Fruit fly (Drosophila melanogaster) whole organism, embryonic: ENCODE measurements around the gene mxt.

ENCODE experiments used
- CG10462 ChIP-seq: fragments of 200-800 bp; sonication (Bioruptor generic); optimal IDR thresholded peaks from 2 replicates; lab custom pipeline; 2016; ENCODE audit warnings: missing biosample characterization, missing genetic modification characterization
- CG11695 ChIP-seq: fragments of 200-800 bp; sonication (Bioruptor generic); IDR thresholded peaks from 3 replicates; pipeline ENCODE4 v1.3.6; 2022; ENCODE audit warnings: missing biosample characterization, missing genetic modification characterization
- CG11696 ChIP-seq: fragments of 200-800 bp; sonication (Bioruptor generic); IDR thresholded peaks from 2 replicates; pipeline ENCODE4 v1.3.6; 2022; ENCODE audit warnings: missing biosample characterization, missing genetic modification characterization
- CG12071 ChIP-seq: fragments of 200-800 bp; sonication (Bioruptor generic); optimal IDR thresholded peaks from 3 replicates; lab custom pipeline; 2018; ENCODE audit warnings: missing biosample characterization, mild to moderate bottlenecking, missing genetic modification characterization
- CG12659 ChIP-seq: fragments of 200-800 bp; sonication (Bioruptor generic); optimal IDR thresholded peaks from 3 replicates; lab custom pipeline; 2017; ENCODE audit warnings: mild to moderate bottlenecking, missing biosample characterization, missing genetic modification reagents, missing genetic modification characterization
- CG13296 ChIP-seq: fragments of 200-800 bp; sonication (Bioruptor generic); optimal IDR thresholded peaks from 3 replicates; lab custom pipeline; 2018; ENCODE audit warnings: missing biosample characterization, mild to moderate bottlenecking, missing genetic modification characterization
- CG14860 ChIP-seq: fragments of 200-800 bp; sonication (Bioruptor generic); IDR thresholded peaks from 3 replicates; pipeline ENCODE4 v1.3.6; 2022; ENCODE audit warnings: missing biosample characterization, missing genetic modification characterization; ENCODE audit not compliant: partially characterized antibody
- CG15514 ChIP-seq: fragments of 200-800 bp; sonication (Bioruptor generic); optimal IDR thresholded peaks from 3 replicates; lab custom pipeline; 2017; ENCODE audit warnings: missing biosample characterization, missing genetic modification characterization, mild to moderate bottlenecking, moderate library complexity, missing genetic modification reagents
- CG15601 ChIP-seq: fragments of 200-800 bp; sonication (Bioruptor generic); optimal IDR thresholded peaks from 3 replicates; lab custom pipeline; 2019; ENCODE audit warnings: missing biosample characterization, mild to moderate bottlenecking, missing genetic modification characterization, moderate library complexity
- CG2875 ChIP-seq: fragments of 200-800 bp; sonication (Bioruptor generic); optimal IDR thresholded peaks from 2 replicates; lab custom pipeline; 2017; ENCODE audit warnings: missing biosample characterization, mild to moderate bottlenecking, missing genetic modification characterization, missing genetic modification reagents
- CG3838 ChIP-seq: fragments of 200-800 bp; sonication (Bioruptor generic); optimal IDR thresholded peaks from 3 replicates; lab custom pipeline; 2016; ENCODE audit warnings: missing biosample characterization, missing genetic modification characterization
- CG3995 ChIP-seq: fragments of 200-800 bp; sonication (Bioruptor generic); optimal IDR thresholded peaks from 3 replicates; lab custom pipeline; 2016; ENCODE audit warnings: missing biosample characterization, missing genetic modification characterization
- CG4282 ChIP-seq: fragments of 200-800 bp; sonication (Bioruptor generic); optimal IDR thresholded peaks from 2 replicates; lab custom pipeline; 2016; ENCODE audit warnings: missing biosample characterization, missing genetic modification characterization
- CG5180 ChIP-seq: fragments of 200-800 bp; sonication (Bioruptor generic); optimal IDR thresholded peaks from 3 replicates; lab custom pipeline; 2017; ENCODE audit warnings: missing biosample characterization, missing genetic modification characterization, mild to moderate bottlenecking, moderate library complexity, missing genetic modification reagents
- CG6683 ChIP-seq: fragments of 200-800 bp; sonication (Bioruptor generic); optimal IDR thresholded peaks from 2 replicates; lab custom pipeline; 2017; ENCODE audit warnings: missing biosample characterization, mild to moderate bottlenecking, missing genetic modification characterization, missing genetic modification reagents
- CG6791 ChIP-seq: fragments of 200-800 bp; sonication (Bioruptor generic); IDR thresholded peaks from 3 replicates; pipeline ENCODE4 v1.3.6; 2022; ENCODE audit warnings: missing biosample characterization, missing genetic modification characterization; ENCODE audit not compliant: partially characterized antibody
- CG7271 ChIP-seq: fragments of 200-800 bp; sonication (Bioruptor generic); optimal IDR thresholded peaks from 2 replicates; lab custom pipeline; 2018; ENCODE audit warnings: missing biosample characterization, mild to moderate bottlenecking, missing genetic modification characterization, moderate library complexity
- Dll ChIP-seq: fragments of 200-800 bp; sonication (Bioruptor generic); IDR thresholded peaks from 4 replicates; pipeline ENCODE4 v1.3.6; 2022; ENCODE audit warnings: missing biosample characterization, missing genetic modification characterization; ENCODE audit not compliant: partially characterized antibody
- Fer1 ChIP-seq: fragments of 200-800 bp; sonication (Bioruptor generic); optimal IDR thresholded peaks from 2 replicates; lab custom pipeline; 2017; ENCODE audit warnings: missing biosample characterization, mild to moderate bottlenecking, missing genetic modification characterization
- H15 ChIP-seq: fragments of 200-800 bp; sonication (Bioruptor generic); IDR thresholded peaks from 3 replicates; pipeline ENCODE4 v1.3.6; 2022; ENCODE audit warnings: missing biosample characterization, missing genetic modification characterization
- HHEX ChIP-seq: fragments of 200-800 bp; sonication (Bioruptor generic); optimal IDR thresholded peaks from 3 replicates; lab custom pipeline; 2017; ENCODE audit warnings: missing biosample characterization, mild to moderate bottlenecking, missing genetic modification characterization, missing genetic modification reagents
- HLH54F ChIP-seq: fragments of 200-800 bp; sonication (Bioruptor generic); optimal IDR thresholded peaks from 3 replicates; lab custom pipeline; 2016; ENCODE audit warnings: missing biosample characterization, missing genetic modification characterization
- Hr3 ChIP-seq: fragments of 200-800 bp; sonication (Bioruptor generic); optimal IDR thresholded peaks from 3 replicates; lab custom pipeline; 2016; ENCODE audit warnings: missing biosample characterization, missing genetic modification characterization
- Hsf ChIP-seq: fragments of 200-800 bp; sonication (Bioruptor generic); optimal IDR thresholded peaks from 3 replicates; lab custom pipeline; 2016; ENCODE audit warnings: missing biosample characterization, missing genetic modification characterization
- MTF-1 ChIP-seq: fragments of 200-800 bp; sonication (Bioruptor generic); optimal IDR thresholded peaks from 2 replicates; lab custom pipeline; 2018; ENCODE audit warnings: missing biosample characterization, mild to moderate bottlenecking, missing genetic modification characterization, borderline replicate concordance
- NC2α ChIP-seq: fragments of 200-800 bp; sonication (Bioruptor generic); optimal IDR thresholded peaks from 2 replicates; lab custom pipeline; 2016; ENCODE audit warnings: missing biosample characterization, missing genetic modification characterization
- Nf-YA ChIP-seq: fragments of 200-800 bp; sonication (Bioruptor generic); IDR thresholded peaks from 2 replicates; pipeline ENCODE4 v1.3.6; 2022; ENCODE audit warnings: missing biosample characterization, missing genetic modification characterization
- NfI ChIP-seq: fragments of 200-800 bp; sonication (Bioruptor generic); optimal IDR thresholded peaks from 3 replicates; lab custom pipeline; 2018; ENCODE audit warnings: missing biosample characterization, mild to moderate bottlenecking, missing genetic modification characterization, moderate library complexity
- bowl ChIP-seq: fragments of 200-800 bp; sonication (Bioruptor generic); IDR thresholded peaks from 2 replicates; pipeline ENCODE4 v1.3.6; 2022; ENCODE audit warnings: missing biosample characterization, missing genetic modification characterization
- chm ChIP-seq: fragments of 200-800 bp; sonication (Bioruptor generic); IDR thresholded peaks from 2 replicates; pipeline ENCODE4 v1.3.6; 2022; ENCODE audit warnings: missing biosample characterization, missing genetic modification characterization
- crol ChIP-seq: fragments of 200-800 bp; sonication (Bioruptor generic); IDR thresholded peaks from 2 replicates; pipeline ENCODE4 v1.3.6; 2022; ENCODE audit warnings: missing biosample characterization, missing genetic modification characterization
- crp ChIP-seq, 2 experiments: fragments of 200-800 bp; sonication (Bioruptor generic); optimal IDR thresholded peaks; 2 replicates in 1 of 2; 3 replicates in 1 of 2; lab custom pipeline; 2017; ENCODE audit warnings: missing biosample characterization in 2 of 2, missing genetic modification characterization in 2 of 2, mild to moderate bottlenecking in 1 of 2, moderate library complexity in 1 of 2
- fd64A ChIP-seq: fragments of 200-800 bp; sonication (Bioruptor generic); optimal IDR thresholded peaks from 3 replicates; lab custom pipeline; 2018; ENCODE audit warnings: missing biosample characterization, mild to moderate bottlenecking, missing genetic modification characterization
- gce ChIP-seq: fragments of 200-800 bp; sonication (Bioruptor generic); IDR thresholded peaks from 3 replicates; pipeline ENCODE4 v1.3.6; 2022; ENCODE audit warnings: missing biosample characterization, missing genetic modification characterization
- gcm ChIP-seq: fragments of 200-800 bp; sonication (Bioruptor generic); optimal IDR thresholded peaks from 2 replicates; lab custom pipeline; 2019; ENCODE audit warnings: missing biosample characterization, mild to moderate bottlenecking, missing genetic modification characterization, moderate library complexity
- grau ChIP-seq: fragments of 200-800 bp; optimal IDR thresholded peaks from 3 replicates; lab custom pipeline; 2019; ENCODE audit warnings: missing biosample characterization, mild to moderate bottlenecking, missing genetic modification characterization, moderate library complexity
- gro ChIP-seq: fragments of 200-800 bp; sonication (Bioruptor generic); optimal IDR thresholded peaks from 2 replicates; lab custom pipeline; 2016; ENCODE audit warnings: missing biosample characterization, missing genetic modification characterization
- hbn ChIP-seq: fragments of 200-800 bp; sonication (Bioruptor generic); IDR thresholded peaks from 2 replicates; pipeline ENCODE4 v1.3.6; 2022; ENCODE audit warnings: missing biosample characterization, missing genetic modification characterization; ENCODE audit not compliant: partially characterized antibody
- jumu ChIP-seq: fragments of 200-800 bp; sonication (Bioruptor generic); optimal IDR thresholded peaks from 3 replicates; lab custom pipeline; 2016; ENCODE audit warnings: missing biosample characterization, missing genetic modification characterization
- odd ChIP-seq: fragments of 200-800 bp; sonication (Bioruptor generic); optimal IDR thresholded peaks from 2 replicates; lab custom pipeline; 2017; ENCODE audit warnings: missing biosample characterization, mild to moderate bottlenecking, missing genetic modification characterization
- onecut ChIP-seq: fragments of 200-800 bp; sonication (Bioruptor generic); IDR thresholded peaks from 2 replicates; pipeline ENCODE4 v1.3.6; 2022; ENCODE audit warnings: missing biosample characterization, missing genetic modification characterization
- ranshi ChIP-seq: fragments of 200-800 bp; sonication (Bioruptor generic); IDR thresholded peaks from 2 replicates; pipeline ENCODE4 v1.3.6; 2022; ENCODE audit warnings: missing biosample characterization, missing genetic modification characterization
- rib ChIP-seq: fragments of 200-800 bp; sonication (Bioruptor generic); IDR thresholded peaks from 2 replicates; pipeline ENCODE4 v1.3.6; 2022; ENCODE audit warnings: missing biosample characterization, missing genetic modification characterization
- sens ChIP-seq: fragments of 200-800 bp; sonication (Bioruptor generic); peaks from one replicate; lab custom pipeline; 2016; ENCODE audit warnings: missing biosample characterization, missing genetic modification characterization
- seq ChIP-seq: fragments of 200-800 bp; sonication (Bioruptor generic); IDR thresholded peaks from 2 replicates; pipeline ENCODE4 v1.3.6; 2022; ENCODE audit warnings: missing biosample characterization, missing genetic modification characterization
- sob ChIP-seq: fragments of 200-800 bp; sonication (Bioruptor generic); IDR thresholded peaks from 2 replicates; pipeline ENCODE4 v1.3.6; 2022; ENCODE audit warnings: missing biosample characterization, missing genetic modification characterization
- stc ChIP-seq: fragments of 200-800 bp; sonication (Bioruptor generic); IDR thresholded peaks from 2 replicates; pipeline ENCODE4 v1.3.6; 2022; ENCODE audit warnings: missing biosample characterization, missing genetic modification characterization
- unpg ChIP-seq: fragments of 200-800 bp; sonication (Bioruptor generic); optimal IDR thresholded peaks from 3 replicates; lab custom pipeline; 2018; ENCODE audit warnings: missing biosample characterization, mild to moderate bottlenecking, missing genetic modification characterization, moderate library complexity

mxt gene

dm6 chr2L:4891914-4892469, 44.9 kb upstream of the mxt start, which contains the start of gene CG3036 (continued):
- TF ChIP-seq stc (GFP tag; lab: Robert Waterston, UW), result peak; percentile 50; the same call in 1 of the 2 replicates
- peak; percentile 42; the same call in 1 of the 2 replicates for TF ChIP-seq hbn
- peak; percentile 3 for TF ChIP-seq CG12071 (GFP tag; lab: Kevin White, UChicago)
- TF ChIP-seq NC2α, result peak; percentile 66
- 0 out of 3 replicates have a peak, but pooled peaks have one; percentile 9 for TF ChIP-seq CG11695 (GFP tag; lab: Robert Waterston, UW)
- TF ChIP-seq CG15601 (tag; lab: Kevin White, UChicago), result peak; percentile 70
- peak; percentile 42 for TF ChIP-seq grau (tag; lab: Kevin White, UChicago)
- no peak for TF ChIP-seq HLH54F
- no peak for TF ChIP-seq H15 (GFP tag; lab: Robert Waterston, UW)
- peak; percentile 8 for TF ChIP-seq HHEX (GFP tag; lab: Kevin White, UChicago)
- TF ChIP-seq Hr3 (GFP tag; lab: Kevin White, UChicago), result no peak
- 0 out of 2 replicates have a peak, but pooled peaks have one; percentile 19 for TF ChIP-seq rib (GFP tag; lab: Robert Waterston, UW)
- peak; percentile 83 for TF ChIP-seq odd (GFP tag; lab: Kevin White, UChicago)
- TF ChIP-seq gce (GFP tag; lab: Robert Waterston, UW), result 0 out of 3 replicates have a peak, but pooled peaks have one; percentile 57
- TF ChIP-seq unpg, result peak; percentile 48
- no peak for TF ChIP-seq CG6683 (GFP tag; lab: Kevin White, UChicago)
- TF ChIP-seq jumu (GFP tag; lab: Kevin White, UChicago), result no peak
- peak; percentile 57 for TF ChIP-seq fd64A (GFP tag; lab: Kevin White, UChicago)
- peak; percentile 14 for TF ChIP-seq Hsf
- TF ChIP-seq crol (GFP tag; lab: Robert Waterston, UW), result peak; percentile 40; the same call in 1 of the 2 replicates
- peak; percentile 48; the same call in 2 of the 3 replicates for TF ChIP-seq CG6791 (GFP tag; lab: Robert Waterston, UW)
- TF ChIP-seq crp (GFP tag; optimal IDR thresholded peaks at IDR 0.05; lab: Kevin White, UChicago), result peak in 1 of 2 experiments; percentile 44
- peak; percentile 38 for TF ChIP-seq gcm
- TF ChIP-seq CG2875 (GFP tag; lab: Kevin White, UChicago), result peak; percentile 15
- peak; percentile 14 for TF ChIP-seq CG12659 (GFP tag; lab: Kevin White, UChicago)
- TF ChIP-seq sob (GFP tag; lab: Robert Waterston, UW), result peak; percentile 55; the same call in 1 of the 2 replicates
- TF ChIP-seq CG5180, result peak; percentile 90
- peak; percentile 23 for TF ChIP-seq CG3838
- TF ChIP-seq CG10462 (GFP tag; lab: Kevin White, UChicago), result no peak
- no peak for TF ChIP-seq CG3995 (GFP tag; lab: Kevin White, UChicago)
- peak; percentile 47 for TF ChIP-seq CG13296 (GFP tag; lab: Kevin White, UChicago)
- TF ChIP-seq MTF-1 (GFP tag; lab: Kevin White, UChicago), result peak; percentile 57
- peak; percentile 35 for TF ChIP-seq NfI (GFP tag; lab: Kevin White, UChicago)
- peak; percentile 57; the same call in 1 of the 2 replicates for TF ChIP-seq bowl (GFP tag; lab: Robert Waterston, UW)
- TF ChIP-seq CG4282 (GFP tag; lab: Kevin White, UChicago), result peak; percentile 14
- TF ChIP-seq Dll (GFP tag; lab: Robert Waterston, UW), result 0 out of 4 replicates have a peak, but pooled peaks have one; percentile 32
- TF ChIP-seq sens (GFP tag; lab: Kevin White, UChicago), result peak; percentile 82
- TF ChIP-seq CG7271 (tag; lab: Kevin White, UChicago), result peak; percentile 49
- peak; percentile 34 for TF ChIP-seq CG15514 (GFP tag; lab: Kevin White, UChicago)
- peak; percentile 68 for TF ChIP-seq gro
- peak; percentile 75 for TF ChIP-seq onecut (GFP tag; lab: Robert Waterston, UW)
- TF ChIP-seq chm (GFP tag; lab: Robert Waterston, UW), result peak; percentile 85
- peak; percentile 63 for TF ChIP-seq Fer1 (GFP tag; lab: Kevin White, UChicago)
- 0 out of 2 replicates have a peak, but pooled peaks have one; percentile 23 for TF ChIP-seq Nf-YA (GFP tag; lab: Robert Waterston, UW)
- no peak for TF ChIP-seq CG14860 (GFP tag; lab: Robert Waterston, UW)
- peak; percentile 18; the same call in 1 of the 2 replicates for TF ChIP-seq ranshi (GFP tag; lab: Robert Waterston, UW)
- TF ChIP-seq seq, result peak; percentile 10; the same call in 1 of the 2 replicates
- TF ChIP-seq CG11696, result no peak
